Worm (Caenorhabditis elegans): ENCODE data around the gene C03A7.2.

ce11 chrV:5201706-5202105 is 20.0 kb downstream of the C03A7.2 start:
- TF ChIP-seq fos-1 (tag; optimal IDR thresholded peaks at IDR 0.05), result no peak
- TF ChIP-seq ceh-82 (tag; optimal IDR thresholded peaks at IDR 0.05), result no peak
- no peak for TF ChIP-seq nhr-19 (GFP tag; conservative IDR thresholded peaks at IDR 0.05)
- no peak for TF ChIP-seq mef-2 (tag; optimal IDR thresholded peaks at IDR 0.05)
- no peak for TF ChIP-seq rnt-1 (tag; optimal IDR thresholded peaks at IDR 0.05)
- no peak for TF ChIP-seq nhr-85 (tag)
- TF ChIP-seq pag-3 (tag; optimal IDR thresholded peaks at IDR 0.05; ENCODE audit: borderline replicate concordance, insufficient read depth), result no peak
- TF ChIP-seq mdl-1 (tag; optimal IDR thresholded peaks at IDR 0.05), result no peak
- no peak for TF ChIP-seq lin-35 (GFP tag; optimal IDR thresholded peaks at IDR 0.05)
- TF ChIP-seq zag-1 (tag; optimal IDR thresholded peaks at IDR 0.05), result no peak
- no peak for TF ChIP-seq elt-2 (tag; optimal IDR thresholded peaks at IDR 0.05)
- no peak for TF ChIP-seq fkh-4 (tag; optimal IDR thresholded peaks at IDR 0.05; ENCODE audit: borderline replicate concordance)
- TF ChIP-seq snu-23 (GFP tag; optimal IDR thresholded peaks at IDR 0.05), result no peak

Data from whole organism, L1 larva.